Worm (Caenorhabditis elegans) whole organism, early embryonic: ENCODE measurements around the gene idpp-3.

ENCODE experiments used
- B0310.2 ChIP-seq: sonication (generic microtip); optimal IDR thresholded peaks from 2 replicates; lab custom pipeline; 2016; ENCODE audit warnings: mild to moderate bottlenecking, missing genetic modification characterization, missing compliant biosample characterization
- F13C5.2 ChIP-seq: sonication (generic microtip); optimal IDR thresholded peaks from 2 replicates; lab custom pipeline; 2017; ENCODE audit warnings: mild to moderate bottlenecking, missing genetic modification characterization, inconsistent platforms, missing compliant biosample characterization
- aly-1 ChIP-seq: sonication (generic microtip); optimal IDR thresholded peaks from 2 replicates; lab custom pipeline; 2016; ENCODE audit warnings: missing genetic modification characterization, missing compliant biosample characterization
- ama-1 ChIP-seq: fragments of 150-350 bp; optimal IDR thresholded peaks from 2 replicates; lab custom pipeline; 2014
- ceh-13 ChIP-seq: fragments of 200-800 bp; sonication (Bioruptor generic); optimal IDR thresholded peaks from 2 replicates; lab custom pipeline; 2018; ENCODE audit warnings: mild to moderate bottlenecking, missing genetic modification characterization, missing compliant biosample characterization
- ceh-36 ChIP-seq: sonication (generic microtip); optimal IDR thresholded peaks from 2 replicates; lab custom pipeline; 2016; ENCODE audit warnings: missing genetic modification characterization, inconsistent platforms, missing compliant biosample characterization
- ets-7 ChIP-seq: sonication (generic microtip); optimal IDR thresholded peaks from 2 replicates; lab custom pipeline; 2016; ENCODE audit warnings: missing genotype, missing genetic modification characterization, missing compliant biosample characterization
- flt-1 ChIP-seq: fragments of 200-800 bp; sonication (Bioruptor generic); IDR thresholded peaks from 2 replicates; pipeline ENCODE4 v1.3.6; 2022; ENCODE audit warnings: missing genetic modification characterization, missing compliant biosample characterization
- hmbx-1 ChIP-seq: sonication (generic microtip); optimal IDR thresholded peaks from 2 replicates; lab custom pipeline; 2016; ENCODE audit warnings: mild to moderate bottlenecking, missing genetic modification characterization, missing compliant biosample characterization
- hmg-4 ChIP-seq: fragments of 200-800 bp; sonication (Bioruptor generic); optimal IDR thresholded peaks from 2 replicates; lab custom pipeline; 2018; ENCODE audit warnings: mild to moderate bottlenecking, missing genetic modification characterization, missing compliant biosample characterization
- hnd-1 ChIP-seq: sonication (generic microtip); optimal IDR thresholded peaks from 2 replicates; lab custom pipeline; 2016; ENCODE audit warnings: missing genetic modification characterization, missing compliant biosample characterization
- pes-1 ChIP-seq: fragments of 200-800 bp; sonication (Bioruptor generic); IDR thresholded peaks from 2 replicates; pipeline ENCODE4 v1.3.6; 2022; ENCODE audit warnings: missing genetic modification reagents, missing genetic modification characterization, missing compliant biosample characterization
- scrt-1 ChIP-seq: fragments of 200-800 bp; sonication (Bioruptor generic); IDR thresholded peaks from 2 replicates; pipeline ENCODE4 v1.3.6; 2022; ENCODE audit warnings: missing genetic modification characterization, missing compliant biosample characterization
- sea-1 ChIP-seq: fragments of 200-800 bp; sonication (Bioruptor generic); conservative IDR thresholded peaks from 2 replicates; pipeline ENCODE4 v1.3.6; 2022; ENCODE audit warnings: missing genetic modification characterization, missing compliant biosample characterization
- tbx-11 ChIP-seq: fragments of 200-800 bp; sonication (Bioruptor generic); IDR thresholded peaks from 2 replicates; pipeline ENCODE4 v1.3.6; 2022; ENCODE audit warnings: missing genetic modification characterization, missing compliant biosample characterization
- tbx-37 ChIP-seq: fragments of 200-800 bp; sonication (Bioruptor generic); conservative IDR thresholded peaks from 2 replicates; pipeline ENCODE4 v1.3.6; 2022; ENCODE audit warnings: missing genetic modification reagents, missing genetic modification characterization, missing compliant biosample characterization
- tra-4 ChIP-seq: sonication (generic microtip); optimal IDR thresholded peaks from 2 replicates; lab custom pipeline; 2017; ENCODE audit warnings: missing genetic modification characterization, missing compliant biosample characterization

idpp-3 gene

ce11 chrX:14922758-14923157 is 38.6 kb downstream of the idpp-3 start:
- TF ChIP-seq flt-1 (GFP tag; lab: Robert Waterston, UW), result no peak
- no peak for TF ChIP-seq aly-1
- no peak for TF ChIP-seq tra-4 (tag; lab: Kevin White, UChicago)
- TF ChIP-seq tbx-11 (GFP tag; lab: Robert Waterston, UW), result no peak
- no peak for TF ChIP-seq tbx-37 (GFP tag; lab: Robert Waterston, UW)
- no peak for TF ChIP-seq hmg-4 (GFP tag; lab: Kevin White, UChicago)
- no peak for TF ChIP-seq scrt-1 (GFP tag; lab: Robert Waterston, UW)
- TF ChIP-seq ceh-13 (GFP tag; lab: Kevin White, UChicago), result no peak

DNA sequence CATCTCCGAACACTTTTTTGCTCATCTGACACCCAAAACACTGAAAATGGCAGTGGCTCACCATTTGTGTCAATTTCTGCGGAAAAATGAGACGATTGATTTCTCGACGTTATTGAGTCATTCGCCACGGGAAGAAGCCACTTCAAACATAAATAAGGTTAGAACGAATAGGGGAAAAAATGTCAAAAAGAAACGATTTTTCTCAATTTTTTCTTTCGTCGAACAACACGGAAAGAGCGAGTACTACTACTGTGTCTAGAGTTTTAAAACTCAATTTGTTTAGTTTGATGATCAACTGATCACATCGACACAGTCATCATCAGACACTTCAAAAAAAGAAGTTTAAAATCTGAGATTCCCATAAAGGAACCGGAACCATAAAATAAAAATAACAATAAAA is 40.5 kb downstream of the idpp-3 start:
- TF ChIP-seq scrt-1 (GFP tag; lab: Robert Waterston, UW), result no peak
- no peak for TF ChIP-seq tbx-37 (GFP tag; lab: Robert Waterston, UW)
- no peak for TF ChIP-seq hnd-1 (tag; lab: Kevin White, UChicago)
- TF ChIP-seq hmbx-1, result no peak
- TF ChIP-seq flt-1 (GFP tag; lab: Robert Waterston, UW), result no peak
- no peak for TF ChIP-seq tbx-11 (GFP tag; lab: Robert Waterston, UW)

- TF ChIP-seq ets-7 (tag; lab: Kevin White, UChicago) (no peak), F13C5.2 (tag; lab: Kevin White, UChicago) (no peak), hmbx-1 (no peak), sea-1 (no peak), ceh-36 (tag; lab: Kevin White, UChicago) (no peak), pes-1 (GFP tag; lab: Robert Waterston, UW) (no peak), scrt-1 (GFP tag; lab: Robert Waterston, UW) (no peak), hmg-4 (GFP tag; lab: Kevin White, UChicago) (no peak), ceh-13 (GFP tag; lab: Kevin White, UChicago) (no peak), ama-1 (lab: Kevin White, UChicago) (no peak), hnd-1 (tag; lab: Kevin White, UChicago) (no peak), aly-1 (no peak)
Measured at ce11 chrX:14918538-14918937, 42.8 kb downstream of the idpp-3 start, which contains the start of gene npr-40. Gene npr-40 (plus strand): TSS chrX:14918838.

DNA sequence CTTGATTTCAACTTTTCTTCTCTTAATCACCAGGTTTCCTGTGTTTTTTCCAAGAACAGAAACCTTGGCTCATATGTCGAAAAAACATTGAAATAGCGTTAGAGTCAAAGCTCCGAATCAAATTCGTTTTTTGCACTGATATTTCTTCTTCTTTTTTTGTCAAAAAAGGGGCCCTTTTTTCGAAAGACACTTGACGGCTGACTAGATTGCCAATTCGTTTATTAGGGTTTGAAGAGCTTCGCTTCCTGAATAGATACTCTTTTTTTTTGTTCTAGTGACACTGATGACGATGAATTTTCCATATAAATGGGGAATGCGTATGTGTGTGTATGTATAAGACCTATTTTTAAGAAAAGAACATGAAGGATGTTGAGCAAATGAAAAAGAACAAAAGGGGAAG is 44.6 kb downstream of the idpp-3 start:
- TF ChIP-seq F13C5.2 (tag; lab: Kevin White, UChicago), result no peak
- no peak for TF ChIP-seq sea-1
- no peak for TF ChIP-seq tbx-37 (GFP tag; lab: Robert Waterston, UW)

ce11 chrX:14910689-14911088 is 50.7 kb downstream of the idpp-3 start:
- no peak for TF ChIP-seq hmbx-1
- no peak for TF ChIP-seq aly-1
- TF ChIP-seq tbx-37 (GFP tag; lab: Robert Waterston, UW), result no peak
- TF ChIP-seq ceh-13 (GFP tag; lab: Kevin White, UChicago), result no peak
- TF ChIP-seq B0310.2 (tag; lab: Kevin White, UChicago), result no peak
- no peak for TF ChIP-seq hnd-1 (tag; lab: Kevin White, UChicago)
- no peak for TF ChIP-seq flt-1 (GFP tag; lab: Robert Waterston, UW)
- no peak for TF ChIP-seq ets-7 (tag; lab: Kevin White, UChicago)
- TF ChIP-seq F13C5.2 (tag; lab: Kevin White, UChicago), result no peak
- TF ChIP-seq scrt-1 (GFP tag; lab: Robert Waterston, UW), result no peak
- no peak for TF ChIP-seq tbx-11 (GFP tag; lab: Robert Waterston, UW)
- no peak for TF ChIP-seq sea-1
- TF ChIP-seq pes-1 (GFP tag; lab: Robert Waterston, UW), result no peak
- TF ChIP-seq ceh-36 (tag; lab: Kevin White, UChicago), result no peak
- no peak for TF ChIP-seq tra-4 (tag; lab: Kevin White, UChicago)
- no peak for TF ChIP-seq hmg-4 (GFP tag; lab: Kevin White, UChicago)
- no peak for TF ChIP-seq ama-1 (lab: Kevin White, UChicago)
